Fruit fly (Drosophila melanogaster) whole organism, prepupa: ENCODE data around the gene glu.
A peak's percentile ranks its signal among the peaks of the same experiment; 100 is the strongest.

Experiments
- Blimp-1 ChIP-seq: fragments of 200-800 bp; sonication (Bioruptor generic); optimal IDR thresholded peaks from 3 replicates; lab custom pipeline; 2017; ENCODE audit warnings: missing biosample characterization, missing genetic modification characterization, mild to moderate bottlenecking, moderate library complexity, missing genetic modification reagents
- CG11902 ChIP-seq: fragments of 200-800 bp; sonication (Bioruptor generic); optimal IDR thresholded peaks from 3 replicates; lab custom pipeline; 2016; ENCODE audit warnings: missing biosample characterization, missing genetic modification characterization
- CG1621 ChIP-seq: fragments of 200-800 bp; sonication (Bioruptor generic); optimal IDR thresholded peaks from 3 replicates; lab custom pipeline; 2018; ENCODE audit warnings: missing biosample characterization, mild to moderate bottlenecking, missing genetic modification characterization
- CG16779 ChIP-seq: fragments of 200-800 bp; sonication (Bioruptor generic); optimal IDR thresholded peaks from 3 replicates; lab custom pipeline; 2017; ENCODE audit warnings: missing biosample characterization, mild to moderate bottlenecking, missing genetic modification characterization
- CG3032 ChIP-seq: fragments of 200-800 bp; optimal IDR thresholded peaks from 2 replicates; lab custom pipeline; 2019; ENCODE audit warnings: missing biosample characterization, mild to moderate bottlenecking, missing genetic modification characterization, moderate library complexity
- CG31627 ChIP-seq: fragments of 200-800 bp; sonication (Bioruptor generic); optimal IDR thresholded peaks from 3 replicates; lab custom pipeline; 2016; ENCODE audit warnings: missing biosample characterization, missing genetic modification characterization
- CG32006 ChIP-seq: fragments of 200-800 bp; sonication (Bioruptor generic); optimal IDR thresholded peaks from 3 replicates; lab custom pipeline; 2017; ENCODE audit warnings: missing biosample characterization, mild to moderate bottlenecking, missing genetic modification characterization
- CG4318 ChIP-seq: fragments of 200-800 bp; sonication (Bioruptor generic); optimal IDR thresholded peaks from 3 replicates; lab custom pipeline; 2017; ENCODE audit warnings: missing biosample characterization, mild to moderate bottlenecking, missing genetic modification characterization
- CG6163 ChIP-seq: fragments of 200-800 bp; sonication (Bioruptor generic); IDR thresholded peaks from 3 replicates; pipeline ENCODE4 v1.3.6; 2022; ENCODE audit warnings: missing biosample characterization, missing genetic modification characterization
- CG6276 ChIP-seq: fragments of 200-800 bp; sonication (Bioruptor generic); optimal IDR thresholded peaks from 2 replicates; lab custom pipeline; 2017; ENCODE audit warnings: missing biosample characterization, mild to moderate bottlenecking, missing genetic modification characterization
- CG6792 ChIP-seq: fragments of 200-800 bp; sonication (Bioruptor generic); optimal IDR thresholded peaks from 3 replicates; lab custom pipeline; 2016; ENCODE audit warnings: missing biosample characterization, missing genetic modification characterization
- CG6808 ChIP-seq: fragments of 200-800 bp; sonication (Bioruptor generic); optimal IDR thresholded peaks from 3 replicates; lab custom pipeline; 2017; ENCODE audit warnings: missing biosample characterization, missing genetic modification characterization, mild to moderate bottlenecking, moderate library complexity, missing genetic modification reagents
- CG6854 ChIP-seq: fragments of 200-800 bp; sonication (Bioruptor generic); optimal IDR thresholded peaks from 2 replicates; lab custom pipeline; 2017; ENCODE audit warnings: missing biosample characterization, mild to moderate bottlenecking, missing genetic modification characterization
- CG7368 ChIP-seq: fragments of 200-800 bp; sonication (Bioruptor generic); optimal IDR thresholded peaks from 3 replicates; lab custom pipeline; 2016; ENCODE audit warnings: missing biosample characterization, missing genetic modification characterization
- CG8319 ChIP-seq: fragments of 200-800 bp; sonication (Bioruptor generic); optimal IDR thresholded peaks from 3 replicates; lab custom pipeline; 2016; ENCODE audit warnings: missing biosample characterization, missing genetic modification characterization
- CG9139 ChIP-seq: fragments of 200-800 bp; sonication (Bioruptor generic); optimal IDR thresholded peaks from 3 replicates; lab custom pipeline; 2017; ENCODE audit warnings: missing biosample characterization, mild to moderate bottlenecking, missing genetic modification characterization
- Eip75B ChIP-seq: fragments of 200-800 bp; sonication (Bioruptor generic); optimal IDR thresholded peaks from 3 replicates; lab custom pipeline; 2016; ENCODE audit warnings: missing biosample characterization, missing genetic modification characterization
- Eip78C ChIP-seq: fragments of 200-800 bp; sonication (Bioruptor generic); peaks from one replicate; lab custom pipeline; 2016; ENCODE audit warnings: missing biosample characterization, missing genetic modification characterization
- Eip93F ChIP-seq: fragments of 200-800 bp; sonication (Bioruptor generic); optimal IDR thresholded peaks from 2 replicates; lab custom pipeline; 2016; ENCODE audit warnings: missing biosample characterization, mild to moderate bottlenecking, missing genetic modification characterization
- Ets96B ChIP-seq: fragments of 200-800 bp; optimal IDR thresholded peaks from 2 replicates; lab custom pipeline; 2019; ENCODE audit warnings: missing biosample characterization, mild to moderate bottlenecking, missing genetic modification characterization, moderate library complexity
- Hr38 ChIP-seq: sonication (Bioruptor generic); optimal IDR thresholded peaks from 2 replicates; lab custom pipeline; 2016; ENCODE audit warnings: missing biosample characterization, missing genetic modification characterization
- Hr39 ChIP-seq: fragments of 200-800 bp; sonication (Bioruptor generic); optimal IDR thresholded peaks from 2 replicates; lab custom pipeline; 2016; ENCODE audit warnings: missing biosample characterization, missing genetic modification characterization
- Hr4 ChIP-seq: fragments of 200-800 bp; sonication (Bioruptor generic); optimal IDR thresholded peaks from 3 replicates; lab custom pipeline; 2016; ENCODE audit warnings: missing biosample characterization, missing genetic modification characterization
- Met ChIP-seq: fragments of 200-800 bp; sonication (Bioruptor generic); optimal IDR thresholded peaks from 3 replicates; lab custom pipeline; 2016; ENCODE audit warnings: missing biosample characterization, missing genetic modification characterization
- Smox ChIP-seq: fragments of 200-800 bp; sonication (Bioruptor generic); optimal IDR thresholded peaks from 3 replicates; lab custom pipeline; 2016; ENCODE audit warnings: missing biosample characterization, missing genetic modification characterization
- Sox102F ChIP-seq: fragments of 200-800 bp; sonication (Bioruptor generic); optimal IDR thresholded peaks from 2 replicates; lab custom pipeline; 2016; ENCODE audit warnings: missing biosample characterization, mild to moderate bottlenecking, missing genetic modification characterization
- Sox14 ChIP-seq: fragments of 200-800 bp; sonication (Bioruptor generic); optimal IDR thresholded peaks from 3 replicates; lab custom pipeline; 2016; ENCODE audit warnings: missing biosample characterization, missing genetic modification characterization
- Sox15 ChIP-seq: fragments of 200-800 bp; sonication (Bioruptor generic); optimal IDR thresholded peaks from 3 replicates; lab custom pipeline; 2016; ENCODE audit warnings: missing biosample characterization, missing genetic modification characterization
- achi ChIP-seq: fragments of 200-800 bp; sonication (Bioruptor generic); optimal IDR thresholded peaks from 3 replicates; lab custom pipeline; 2016; ENCODE audit warnings: missing biosample characterization, missing genetic modification characterization
- acj6 ChIP-seq: fragments of 200-800 bp; sonication (Bioruptor generic); optimal IDR thresholded peaks from 3 replicates; lab custom pipeline; 2016; ENCODE audit warnings: missing biosample characterization, missing genetic modification characterization
- cyc ChIP-seq: fragments of 200-800 bp; sonication (Bioruptor generic); optimal IDR thresholded peaks from 3 replicates; lab custom pipeline; 2016; ENCODE audit warnings: missing biosample characterization, missing genetic modification characterization
- dac ChIP-seq: fragments of 200-800 bp; sonication (Bioruptor generic); optimal IDR thresholded peaks from 2 replicates; lab custom pipeline; 2017; ENCODE audit warnings: missing biosample characterization, mild to moderate bottlenecking, missing genetic modification characterization
- dsx ChIP-seq: fragments of 200-800 bp; optimal IDR thresholded peaks from 3 replicates; lab custom pipeline; 2019; ENCODE audit warnings: missing biosample characterization, mild to moderate bottlenecking, missing genetic modification characterization, moderate library complexity; ENCODE audit not compliant: poor library complexity, severe bottlenecking
- fd85E ChIP-seq: fragments of 200-800 bp; sonication (Bioruptor generic); optimal IDR thresholded peaks from 3 replicates; lab custom pipeline; 2016; ENCODE audit warnings: missing biosample characterization, missing genetic modification characterization
- fkh ChIP-seq: fragments of 200-800 bp; sonication (Bioruptor generic); optimal IDR thresholded peaks from 3 replicates; lab custom pipeline; 2017; ENCODE audit warnings: missing biosample characterization, mild to moderate bottlenecking, missing genetic modification characterization, moderate library complexity
- lz ChIP-seq: fragments of 200-800 bp; sonication (Bioruptor generic); optimal IDR thresholded peaks from 3 replicates; lab custom pipeline; 2016; ENCODE audit warnings: missing biosample characterization, missing genetic modification characterization
- pdm3 ChIP-seq: fragments of 200-800 bp; sonication (Bioruptor generic); optimal IDR thresholded peaks from 3 replicates; lab custom pipeline; 2016; ENCODE audit warnings: missing biosample characterization, missing genetic modification characterization
- spab ChIP-seq: fragments of 200-800 bp; sonication (Bioruptor generic); optimal IDR thresholded peaks from 2 replicates; lab custom pipeline; 2017; ENCODE audit warnings: missing biosample characterization, mild to moderate bottlenecking, missing genetic modification characterization, missing genetic modification reagents
- ss ChIP-seq, 2 experiments: fragments of 200-800 bp; sonication (Bioruptor generic); optimal IDR thresholded peaks; 2 replicates in 1 of 2; 3 replicates in 1 of 2; lab custom pipeline; 2017 to 2018; ENCODE audit warnings: mild to moderate bottlenecking in 2 of 2, missing biosample characterization in 2 of 2, missing genetic modification characterization in 2 of 2, moderate library complexity in 1 of 2
- svp ChIP-seq: fragments of 200-800 bp; sonication (Bioruptor generic); peaks from one replicate; lab custom pipeline; 2016; ENCODE audit warnings: missing biosample characterization, missing genetic modification characterization
- topi ChIP-seq: fragments of 200-800 bp; sonication (Bioruptor generic); optimal IDR thresholded peaks from 3 replicates; lab custom pipeline; 2016; ENCODE audit warnings: missing biosample characterization, missing genetic modification characterization

Gene glu

dm6 chr2L:16703753-16704152 lies 34.4 kb downstream of the glu start (continued):
- no peak for TF ChIP-seq CG9139
- TF ChIP-seq Sox102F (GFP tag; lab: Kevin White, UChicago), result peak; percentile 37
- no peak for TF ChIP-seq CG3032 (tag; lab: Kevin White, UChicago)
- TF ChIP-seq dac (GFP tag; lab: Kevin White, UChicago), result no peak
- TF ChIP-seq Eip93F (GFP tag; lab: Kevin White, UChicago), result no peak
- no peak for TF ChIP-seq CG8319 (GFP tag; lab: Kevin White, UChicago)
- TF ChIP-seq CG16779 (tag; lab: Kevin White, UChicago), result no peak
- no peak for TF ChIP-seq CG4318 (GFP tag; lab: Kevin White, UChicago)
- peak; percentile 38 for TF ChIP-seq CG31627 (GFP tag; lab: Kevin White, UChicago)
- TF ChIP-seq lz (GFP tag; lab: Kevin White, UChicago), result peak; percentile 37
- TF ChIP-seq pdm3 (GFP tag; lab: Kevin White, UChicago), result peak; percentile 63
- no peak for TF ChIP-seq CG6163 (GFP tag; lab: Robert Waterston, UW)
- no peak for TF ChIP-seq fkh (GFP tag; lab: Kevin White, UChicago)
- TF ChIP-seq Hr4 (GFP tag; lab: Kevin White, UChicago), result peak; percentile 62
- TF ChIP-seq CG6276 (GFP tag; lab: Kevin White, UChicago), result no peak
- TF ChIP-seq, all 60 proteins: peak for 29

DNA sequence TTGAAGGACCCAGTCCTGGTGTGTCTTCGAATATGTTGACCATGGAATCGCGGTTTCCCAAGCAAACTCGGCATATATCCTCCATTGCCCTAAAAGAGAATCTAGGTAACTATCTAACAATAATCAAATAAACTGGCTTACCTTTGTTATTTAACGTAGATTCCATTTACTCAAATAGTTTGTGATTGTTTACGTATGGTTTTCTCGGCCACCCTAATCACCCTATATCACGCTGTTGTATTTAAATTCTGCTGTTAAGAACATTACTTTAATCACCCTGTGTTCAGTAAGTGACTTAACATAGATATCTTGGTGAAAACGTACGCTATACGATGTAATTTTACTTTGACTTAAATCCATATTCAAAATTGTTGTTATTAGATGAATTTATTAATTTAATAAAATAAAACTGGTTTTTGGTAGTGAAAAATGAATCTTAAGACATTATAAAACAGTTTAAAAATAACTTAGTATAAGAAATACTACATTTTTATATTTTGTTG lies 35.1 kb downstream of the glu start:
- TF ChIP-seq Hr4 (GFP tag; lab: Kevin White, UChicago), result no peak
- no peak for TF ChIP-seq dsx
- no peak for TF ChIP-seq CG11902 (GFP tag; lab: Kevin White, UChicago)
- TF ChIP-seq pdm3 (GFP tag; lab: Kevin White, UChicago), result no peak
- TF ChIP-seq CG6808, result no peak
- no peak for TF ChIP-seq lz (GFP tag; lab: Kevin White, UChicago)
- no peak for TF ChIP-seq CG4318 (GFP tag; lab: Kevin White, UChicago)
- TF ChIP-seq CG1621 (tag; lab: Kevin White, UChicago), result no peak
- no peak for TF ChIP-seq CG32006 (GFP tag; lab: Kevin White, UChicago)
- TF ChIP-seq fkh (GFP tag; lab: Kevin White, UChicago), result peak; percentile 42
- peak; percentile 44 for TF ChIP-seq Eip78C (GFP tag; lab: Kevin White, UChicago)
- no peak for TF ChIP-seq CG31627 (GFP tag; lab: Kevin White, UChicago)
- TF ChIP-seq Hr38, result no peak
- TF ChIP-seq CG7368 (GFP tag; lab: Kevin White, UChicago), result no peak
- no peak for TF ChIP-seq achi
- no peak for TF ChIP-seq Ets96B (tag; lab: Kevin White, UChicago)
- TF ChIP-seq acj6 (GFP tag; lab: Kevin White, UChicago), result no peak
- TF ChIP-seq Met (GFP tag; lab: Kevin White, UChicago), result no peak
- TF ChIP-seq, all 60 proteins: peak for 2

DNA sequence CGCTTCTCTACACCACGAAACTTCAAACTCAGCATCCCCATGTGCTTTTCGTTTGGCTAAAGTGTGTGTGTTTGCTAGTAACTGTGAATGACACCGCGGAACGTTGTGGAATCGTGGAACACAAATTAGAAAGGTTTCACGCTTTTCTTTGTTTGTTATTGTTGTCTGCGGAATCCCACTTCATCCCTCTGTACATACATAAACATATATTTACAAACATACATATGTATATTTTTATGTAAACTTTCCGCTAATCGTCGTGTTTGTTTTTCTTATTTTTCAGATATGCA lies 47.6 kb downstream of the glu start:
- TF ChIP-seq cyc (GFP tag; lab: Kevin White, UChicago), result no peak
- TF ChIP-seq CG32006 (GFP tag; lab: Kevin White, UChicago), result no peak
- TF ChIP-seq fkh (GFP tag; lab: Kevin White, UChicago), result peak; percentile 22
- TF ChIP-seq CG16779 (tag; lab: Kevin White, UChicago), result no peak
- no peak for TF ChIP-seq Sox15
- peak; percentile 14 for TF ChIP-seq Eip93F (GFP tag; lab: Kevin White, UChicago)

- peak; percentile 49 for TF ChIP-seq cyc (GFP tag; lab: Kevin White, UChicago)
- TF ChIP-seq Ets96B (tag; lab: Kevin White, UChicago), result peak; percentile 68
- TF ChIP-seq Smox, result peak; percentile 71
- TF ChIP-seq Eip75B (GFP tag; lab: Kevin White, UChicago), result peak; percentile 11
- peak; percentile 68 for TF ChIP-seq topi (GFP tag; lab: Kevin White, UChicago)
- peak; percentile 58 for TF ChIP-seq acj6 (GFP tag; lab: Kevin White, UChicago)
- TF ChIP-seq CG6854 (GFP tag; lab: Kevin White, UChicago), result no peak
- no peak for TF ChIP-seq CG11902 (GFP tag; lab: Kevin White, UChicago)
- peak; percentile 39 to 42 for TF ChIP-seq ss (GFP tag; optimal IDR thresholded peaks at IDR 0.05; lab: Kevin White, UChicago)
- TF ChIP-seq svp (GFP tag; lab: Kevin White, UChicago), result no peak
- TF ChIP-seq Blimp-1 (GFP tag; lab: Kevin White, UChicago), result no peak
- TF ChIP-seq Eip78C (GFP tag; lab: Kevin White, UChicago), result peak; percentile 93
- no peak for TF ChIP-seq dsx
- peak; percentile 6 for TF ChIP-seq CG16779 (tag; lab: Kevin White, UChicago)
- peak; percentile 25; the same call in 1 of the 3 replicates for TF ChIP-seq CG6163 (GFP tag; lab: Robert Waterston, UW)
- TF ChIP-seq Sox14 (GFP tag; lab: Kevin White, UChicago), result peak; percentile 73
- TF ChIP-seq CG9139, result peak; percentile 59
- peak; percentile 20 for TF ChIP-seq CG6792 (GFP tag; lab: Kevin White, UChicago)
- peak; percentile 68 for TF ChIP-seq Hr39 (GFP tag; lab: Kevin White, UChicago)
- TF ChIP-seq CG6276 (GFP tag; lab: Kevin White, UChicago), result peak; percentile 20
- no peak for TF ChIP-seq spab (GFP tag; lab: Kevin White, UChicago)
- peak; percentile 44 for TF ChIP-seq Met (GFP tag; lab: Kevin White, UChicago)
- no peak for TF ChIP-seq fd85E (GFP tag; lab: Kevin White, UChicago)
- peak; percentile 28 for TF ChIP-seq CG7368 (GFP tag; lab: Kevin White, UChicago)
Measured at dm6 chr2L:16689800-16690618, 48.2 kb downstream of the glu start.
